Fruit fly (Drosophila melanogaster): ENCODE measurements around the gene CG13926.

CG13926 gene

DNA sequence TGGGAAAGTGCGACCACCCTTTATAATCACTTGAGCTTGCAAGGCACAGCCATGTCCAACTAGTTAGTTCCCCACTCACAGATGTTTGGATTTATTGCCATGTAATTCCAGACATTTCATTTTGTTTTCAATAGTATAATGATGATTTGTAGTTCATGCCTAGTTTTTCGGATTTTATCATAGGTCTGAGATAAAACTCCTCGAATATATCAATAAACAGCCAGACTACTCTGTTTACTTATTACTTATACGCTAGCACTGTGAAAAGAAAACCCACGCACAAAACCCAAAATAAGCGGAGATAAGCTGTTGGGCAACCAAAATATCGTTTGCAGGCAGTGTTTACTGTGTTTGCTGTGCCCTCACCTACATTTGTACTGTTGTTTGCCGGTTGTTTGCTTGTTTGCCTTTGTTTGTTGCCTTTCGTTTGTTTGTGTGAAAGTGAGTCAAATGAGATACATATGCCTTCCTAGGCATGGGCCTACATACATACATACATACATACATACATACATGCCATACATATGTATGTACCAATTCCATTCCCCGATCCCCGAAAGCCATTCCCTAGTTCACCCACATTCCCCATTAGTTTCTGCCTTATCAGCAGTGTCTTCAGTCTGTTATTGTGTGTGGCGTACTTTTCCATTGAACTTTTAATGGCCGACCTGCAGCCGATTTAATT lies 38.6 kb downstream of the CG13926 start (continued):
- peak; percentile 63 for TF ChIP-seq nmo (GFP tag; optimal IDR thresholded peaks at IDR 0.05)
- no peak for TF ChIP-seq amos (GFP tag; IDR thresholded peaks at IDR 0.05; ENCODE audit: partially characterized antibody)
- TF ChIP-seq dimm (GFP tag; IDR thresholded peaks at IDR 0.05), result no peak
- peak; percentile 39; the same call in 1 of the 2 replicates for TF ChIP-seq sob (GFP tag; IDR thresholded peaks at IDR 0.05)
- TF ChIP-seq CG17829 (tag; optimal IDR thresholded peaks at IDR 0.05), result peak; percentile 72
- peak; percentile 47 for TF ChIP-seq Ssrp (tag; optimal IDR thresholded peaks at IDR 0.05)
- peak; percentile 64 for TF ChIP-seq Oli (tag; optimal IDR thresholded peaks at IDR 0.05)
- peak; percentile 30 for TF ChIP-seq disco-r (GFP tag; optimal IDR thresholded peaks at IDR 0.05)
- peak; percentile 24 for TF ChIP-seq CG12744 (GFP tag; optimal IDR thresholded peaks at IDR 0.05)
- TF ChIP-seq chm (GFP tag; IDR thresholded peaks at IDR 0.05), result peak; percentile 73
- TF ChIP-seq Fer3 (tag; optimal IDR thresholded peaks at IDR 0.05), result peak; percentile 61
- peak; percentile 72 for TF ChIP-seq CG7556 (GFP tag; optimal IDR thresholded peaks at IDR 0.05)
- peak; percentile 44 for TF ChIP-seq CG12659 (GFP tag; optimal IDR thresholded peaks at IDR 0.05)
- no peak for TF ChIP-seq ERR (GFP tag; optimal IDR thresholded peaks at IDR 0.05)
- TF ChIP-seq lola (GFP tag; optimal IDR thresholded peaks at IDR 0.05), result peak in 1 of 3 experiments; percentile 60
- TF ChIP-seq slbo (GFP tag; IDR thresholded peaks at IDR 0.05), result peak; percentile 12; the same call in 1 of the 2 replicates
- no peak for TF ChIP-seq bowl (GFP tag; IDR thresholded peaks at IDR 0.05)
- peak; percentile 76 for TF ChIP-seq wek (GFP tag; optimal IDR thresholded peaks at IDR 0.05)
- peak; percentile 36 for TF ChIP-seq CG18011 (GFP tag; optimal IDR thresholded peaks at IDR 0.05)
- TF ChIP-seq CG31441 (GFP tag; IDR thresholded peaks at IDR 0.05), result peak; percentile 62; the same call in 1 of the 2 replicates
- TF ChIP-seq CG18262 (tag; optimal IDR thresholded peaks at IDR 0.05), result peak; percentile 78
- TF ChIP-seq CG3065 (GFP tag; optimal IDR thresholded peaks at IDR 0.05), result peak; percentile 29
- TF ChIP-seq Dek (tag; optimal IDR thresholded peaks at IDR 0.05), result peak; percentile 0
- no peak for TF ChIP-seq peb (GFP tag; IDR thresholded peaks at IDR 0.05)
- TF ChIP-seq ATbp (GFP tag; optimal IDR thresholded peaks at IDR 0.05), result peak; percentile 93
- TF ChIP-seq twi (tag; optimal IDR thresholded peaks at IDR 0.05), result peak; percentile 75
- no peak for TF ChIP-seq tna (GFP tag; IDR thresholded peaks at IDR 0.05; ENCODE audit: partially characterized antibody)
- TF ChIP-seq fd64A (GFP tag; optimal IDR thresholded peaks at IDR 0.05), result peak; percentile 93
- no peak for TF ChIP-seq CG5245 (GFP tag; optimal IDR thresholded peaks at IDR 0.05)
- TF ChIP-seq YL-1 (GFP tag; optimal IDR thresholded peaks at IDR 0.05), result peak; percentile 52
- peak; percentile 58 for TF ChIP-seq CG2116 (GFP tag; optimal IDR thresholded peaks at IDR 0.05)
- no peak for TF ChIP-seq Dll (GFP tag; IDR thresholded peaks at IDR 0.05; ENCODE audit: partially characterized antibody)
- no peak for TF ChIP-seq hkb (optimal IDR thresholded peaks at IDR 0.05)
- peak; percentile 65 for TF ChIP-seq hkb (GFP tag; IDR thresholded peaks at IDR 0.05)
- peak; percentile 80 for TF ChIP-seq CG2678 (tag; optimal IDR thresholded peaks at IDR 0.05)
- TF ChIP-seq org-1 (GFP tag; optimal IDR thresholded peaks at IDR 0.05), result peak; percentile 78
- TF ChIP-seq CG1529 (GFP tag; optimal IDR thresholded peaks at IDR 0.05), result peak; percentile 81
- TF ChIP-seq CG2712 (tag; optimal IDR thresholded peaks at IDR 0.05), result peak; percentile 73
- TF ChIP-seq Atf-2 (GFP tag; optimal IDR thresholded peaks at IDR 0.05), result peak; percentile 52
- peak; percentile 65 for TF ChIP-seq row (GFP tag; IDR thresholded peaks at IDR 0.05)
- TF ChIP-seq repo (GFP tag; optimal IDR thresholded peaks at IDR 0.05), result peak; percentile 37
- TF ChIP-seq kay (GFP tag; optimal IDR thresholded peaks at IDR 0.05), result peak; percentile 41
- TF ChIP-seq CG11398 (GFP tag; optimal IDR thresholded peaks at IDR 0.05), result peak; percentile 75
- no peak for TF ChIP-seq CG34422 (GFP tag; IDR thresholded peaks at IDR 0.05)
- peak; percentile 81 for TF ChIP-seq CG10209 (GFP tag; optimal IDR thresholded peaks at IDR 0.05)
- TF ChIP-seq ken (GFP tag; IDR thresholded peaks at IDR 0.05), result peak; percentile 58; the same call in 1 of the 3 replicates
- peak; percentile 71 for TF ChIP-seq D19A (tag; optimal IDR thresholded peaks at IDR 0.05)
- no peak for TF ChIP-seq CG30020 (tag; optimal IDR thresholded peaks at IDR 0.05)
- peak; percentile 74 for TF ChIP-seq CG13424 (tag; optimal IDR thresholded peaks at IDR 0.05)
